Fruit fly (Drosophila melanogaster) whole organism, embryonic: ENCODE results near the gene CG3339.

Experiments used
- Aef1 ChIP-seq: fragments of 200-800 bp; sonication (Bioruptor generic); IDR thresholded peaks from 3 replicates; pipeline ENCODE4 v1.3.6; 2022; ENCODE audit warnings: missing biosample characterization, missing genetic modification characterization
- Atf6 ChIP-seq: fragments of 200-800 bp; sonication (Bioruptor generic); IDR thresholded peaks from 2 replicates; pipeline ENCODE4 v1.3.6; 2022; ENCODE audit warnings: missing biosample characterization, missing genetic modification characterization
- Bdp1 ChIP-seq: fragments of 200-800 bp; sonication (Bioruptor generic); optimal IDR thresholded peaks from 3 replicates; lab custom pipeline; 2016; ENCODE audit warnings: missing biosample characterization, missing genetic modification characterization
- CG10209 ChIP-seq: fragments of 200-800 bp; sonication (Bioruptor generic); optimal IDR thresholded peaks from 3 replicates; lab custom pipeline; 2017; ENCODE audit warnings: missing biosample characterization, mild to moderate bottlenecking, missing genetic modification characterization, missing genetic modification reagents
- CG10366 ChIP-seq: fragments of 200-800 bp; sonication (Bioruptor generic); IDR thresholded peaks from 2 replicates; pipeline ENCODE4 v1.3.6; 2022; ENCODE audit warnings: missing biosample characterization, missing genetic modification characterization
- CG11696 ChIP-seq: fragments of 200-800 bp; sonication (Bioruptor generic); IDR thresholded peaks from 2 replicates; pipeline ENCODE4 v1.3.6; 2022; ENCODE audit warnings: missing biosample characterization, missing genetic modification characterization
- CG12769 ChIP-seq: fragments of 200-800 bp; sonication (Bioruptor generic); optimal IDR thresholded peaks from 2 replicates; lab custom pipeline; 2019; ENCODE audit warnings: missing biosample characterization, mild to moderate bottlenecking, missing genetic modification characterization, moderate library complexity
- CG13624 ChIP-seq: fragments of 200-800 bp; sonication (Bioruptor generic); optimal IDR thresholded peaks from 2 replicates; lab custom pipeline; 2016; ENCODE audit warnings: missing biosample characterization, missing genetic modification characterization
- CG13775 ChIP-seq: fragments of 200-800 bp; sonication (Bioruptor generic); optimal IDR thresholded peaks from 3 replicates; lab custom pipeline; 2017; ENCODE audit warnings: missing biosample characterization, mild to moderate bottlenecking, missing genetic modification characterization
- CG14710 ChIP-seq: fragments of 200-800 bp; sonication (Bioruptor generic); optimal IDR thresholded peaks from 3 replicates; lab custom pipeline; 2019; ENCODE audit warnings: missing biosample characterization, mild to moderate bottlenecking, missing genetic modification characterization, moderate library complexity
- CG15479 ChIP-seq: fragments of 200-800 bp; sonication (Bioruptor generic); optimal IDR thresholded peaks from 3 replicates; lab custom pipeline; 2019; ENCODE audit warnings: missing biosample characterization, mild to moderate bottlenecking, missing genetic modification characterization, moderate library complexity
- CG18011 ChIP-seq: fragments of 200-800 bp; sonication (Bioruptor generic); optimal IDR thresholded peaks from 2 replicates; lab custom pipeline; 2017; ENCODE audit warnings: missing biosample characterization, missing genetic modification characterization, mild to moderate bottlenecking, moderate library complexity, missing genotype
- CG18476 ChIP-seq: fragments of 200-800 bp; sonication (Bioruptor generic); optimal IDR thresholded peaks from 2 replicates; lab custom pipeline; 2016; ENCODE audit warnings: missing biosample characterization, mild to moderate bottlenecking, missing genetic modification characterization
- CG18619 ChIP-seq: fragments of 200-800 bp; sonication (Bioruptor generic); optimal IDR thresholded peaks from 3 replicates; lab custom pipeline; 2017; ENCODE audit warnings: missing biosample characterization, mild to moderate bottlenecking, missing genetic modification characterization
- CG2678 ChIP-seq: fragments of 200-800 bp; sonication (Bioruptor generic); optimal IDR thresholded peaks from 3 replicates; lab custom pipeline; 2019; ENCODE audit warnings: missing biosample characterization, mild to moderate bottlenecking, missing genetic modification characterization, moderate library complexity
- CG31441 ChIP-seq: fragments of 200-800 bp; sonication (Bioruptor generic); IDR thresholded peaks from 2 replicates; pipeline ENCODE4 v1.3.6; 2022; ENCODE audit warnings: missing biosample characterization, missing genetic modification characterization
- CG34224 ChIP-seq: fragments of 200-800 bp; sonication (Bioruptor generic); IDR thresholded peaks from 3 replicates; pipeline ENCODE4 v1.3.6; 2022; ENCODE audit warnings: missing biosample characterization, missing genetic modification characterization; ENCODE audit not compliant: partially characterized antibody
- CG6175 ChIP-seq: fragments of 200-800 bp; sonication (Bioruptor generic); IDR thresholded peaks from 3 replicates; pipeline ENCODE4 v1.3.6; 2022; ENCODE audit warnings: missing biosample characterization, missing genetic modification characterization
- CG8290 ChIP-seq, 3 experiments: fragments of 200-800 bp; sonication (Bioruptor generic); optimal IDR thresholded peaks; 2 replicates each; lab custom pipeline; 2016 to 2019; ENCODE audit warnings: missing biosample characterization in 3 of 3, missing genetic modification characterization in 3 of 3, mild to moderate bottlenecking in 2 of 3, moderate library complexity in 1 of 3
- CG8765 ChIP-seq: fragments of 200-800 bp; sonication (Bioruptor generic); IDR thresholded peaks from 2 replicates; pipeline ENCODE4 v1.3.6; 2022; ENCODE audit warnings: missing biosample characterization, missing genetic modification characterization
- CG8924 ChIP-seq: fragments of 200-800 bp; optimal IDR thresholded peaks from 3 replicates; lab custom pipeline; 2019; ENCODE audit warnings: missing biosample characterization, mild to moderate bottlenecking, missing genetic modification characterization, moderate library complexity
- CG9437 ChIP-seq: fragments of 200-800 bp; sonication (Bioruptor generic); optimal IDR thresholded peaks from 2 replicates; lab custom pipeline; 2018; ENCODE audit warnings: missing biosample characterization, mild to moderate bottlenecking, missing genetic modification characterization
- CHES-1-like ChIP-seq: fragments of 200-800 bp; sonication (Bioruptor generic); optimal IDR thresholded peaks from 2 replicates; lab custom pipeline; 2016; ENCODE audit warnings: missing biosample characterization, missing genetic modification characterization
- CTCF ChIP-seq: fragments of 200-800 bp; sonication (Bioruptor generic); optimal IDR thresholded peaks from 2 replicates; lab custom pipeline; 2017; ENCODE audit warnings: missing biosample characterization, mild to moderate bottlenecking, missing genetic modification characterization, moderate library complexity
- CrebB ChIP-seq: fragments of 200-800 bp; sonication (Bioruptor generic); optimal IDR thresholded peaks from 3 replicates; lab custom pipeline; 2018; ENCODE audit warnings: missing biosample characterization, mild to moderate bottlenecking, missing genetic modification characterization
- Gsc ChIP-seq: fragments of 200-800 bp; sonication (Bioruptor generic); IDR thresholded peaks from 2 replicates; pipeline ENCODE4 v1.3.6; 2022; ENCODE audit warnings: missing biosample characterization, missing genetic modification characterization
- NFAT ChIP-seq: fragments of 200-800 bp; sonication (Bioruptor generic); IDR thresholded peaks from 2 replicates; pipeline ENCODE4 v1.3.6; 2022; ENCODE audit warnings: missing biosample characterization, missing genetic modification characterization
- NfI ChIP-seq: fragments of 200-800 bp; sonication (Bioruptor generic); optimal IDR thresholded peaks from 3 replicates; lab custom pipeline; 2018; ENCODE audit warnings: missing biosample characterization, mild to moderate bottlenecking, missing genetic modification characterization, moderate library complexity
- Opbp ChIP-seq: fragments of 200-800 bp; sonication (Bioruptor generic); IDR thresholded peaks from 3 replicates; pipeline ENCODE4 v1.3.6; 2022; ENCODE audit warnings: missing biosample characterization, missing genetic modification characterization; ENCODE audit not compliant: partially characterized antibody
- Rfx ChIP-seq: fragments of 200-800 bp; sonication (Bioruptor generic); IDR thresholded peaks from 2 replicates; pipeline ENCODE4 v1.3.6; 2022; ENCODE audit warnings: missing biosample characterization, missing genetic modification characterization
- Ssrp ChIP-seq: fragments of 200-800 bp; sonication (Bioruptor generic); optimal IDR thresholded peaks from 2 replicates; lab custom pipeline; 2018; ENCODE audit warnings: missing biosample characterization, mild to moderate bottlenecking, missing genetic modification characterization, moderate library complexity
- ac ChIP-seq: fragments of 200-800 bp; sonication (Bioruptor generic); optimal IDR thresholded peaks from 3 replicates; lab custom pipeline; 2017; ENCODE audit warnings: missing biosample characterization, mild to moderate bottlenecking, missing genetic modification characterization
- az2 ChIP-seq: fragments of 200-800 bp; sonication (Bioruptor generic); optimal IDR thresholded peaks from 3 replicates; lab custom pipeline; 2016; ENCODE audit warnings: missing biosample characterization, missing genetic modification characterization
- dan ChIP-seq: fragments of 200-800 bp; sonication (Bioruptor generic); IDR thresholded peaks from 2 replicates; pipeline ENCODE4 v1.3.6; 2022; ENCODE audit warnings: missing biosample characterization, missing genetic modification characterization
- emc ChIP-seq: fragments of 200-800 bp; sonication (Bioruptor generic); optimal IDR thresholded peaks from 2 replicates; lab custom pipeline; 2016; ENCODE audit warnings: missing biosample characterization, missing genetic modification characterization
- grn ChIP-seq: fragments of 200-800 bp; sonication (Bioruptor generic); optimal IDR thresholded peaks from 3 replicates; lab custom pipeline; 2017; ENCODE audit warnings: missing biosample characterization, missing genetic modification characterization
- gt ChIP-seq: fragments of 200-800 bp; sonication (Bioruptor generic); IDR thresholded peaks from 2 replicates; pipeline ENCODE4 v1.3.6; 2022; ENCODE audit warnings: missing biosample characterization, missing genetic modification characterization
- hbn ChIP-seq: fragments of 200-800 bp; sonication (Bioruptor generic); IDR thresholded peaks from 2 replicates; pipeline ENCODE4 v1.3.6; 2022; ENCODE audit warnings: missing biosample characterization, missing genetic modification characterization; ENCODE audit not compliant: partially characterized antibody
- jumu ChIP-seq: fragments of 200-800 bp; sonication (Bioruptor generic); optimal IDR thresholded peaks from 3 replicates; lab custom pipeline; 2016; ENCODE audit warnings: missing biosample characterization, missing genetic modification characterization
- knrl ChIP-seq: fragments of 200-800 bp; sonication (Bioruptor generic); IDR thresholded peaks from 3 replicates; pipeline ENCODE4 v1.3.6; 2022; ENCODE audit warnings: missing biosample characterization, missing genetic modification characterization; ENCODE audit not compliant: partially characterized antibody
- lilli ChIP-seq: fragments of 200-800 bp; sonication (Bioruptor generic); optimal IDR thresholded peaks from 3 replicates; lab custom pipeline; 2016; ENCODE audit warnings: missing biosample characterization, missing genetic modification characterization
- lola ChIP-seq, 3 experiments: fragments of >200 bp in 2 of 3; fragments of 200-800 bp in 1 of 3; sonication (Bioruptor generic) in 1 of 3; optimal IDR thresholded peaks; 2 replicates each; lab custom pipeline; 2017 to 2019; ENCODE audit warnings: missing biosample characterization in 3 of 3, missing genetic modification characterization in 3 of 3, mild to moderate bottlenecking in 1 of 3, moderate library complexity in 1 of 3
- org-1 ChIP-seq: fragments of 200-800 bp; sonication (Bioruptor generic); optimal IDR thresholded peaks from 2 replicates; lab custom pipeline; 2017; ENCODE audit warnings: missing biosample characterization, missing genetic modification characterization
- ranshi ChIP-seq: fragments of 200-800 bp; sonication (Bioruptor generic); IDR thresholded peaks from 2 replicates; pipeline ENCODE4 v1.3.6; 2022; ENCODE audit warnings: missing biosample characterization, missing genetic modification characterization
- rib ChIP-seq: fragments of 200-800 bp; sonication (Bioruptor generic); IDR thresholded peaks from 2 replicates; pipeline ENCODE4 v1.3.6; 2022; ENCODE audit warnings: missing biosample characterization, missing genetic modification characterization
- sob ChIP-seq: fragments of 200-800 bp; sonication (Bioruptor generic); IDR thresholded peaks from 2 replicates; pipeline ENCODE4 v1.3.6; 2022; ENCODE audit warnings: missing biosample characterization, missing genetic modification characterization
- stwl ChIP-seq: fragments of 200-800 bp; sonication (Bioruptor generic); optimal IDR thresholded peaks from 3 replicates; lab custom pipeline; 2018; ENCODE audit warnings: missing biosample characterization, mild to moderate bottlenecking, missing genetic modification characterization, moderate library complexity
- toy ChIP-seq: fragments of 200-800 bp; sonication (Bioruptor generic); IDR thresholded peaks from 2 replicates; pipeline ENCODE4 v1.3.6; 2022; ENCODE audit warnings: missing biosample characterization, missing genetic modification characterization
- unpg ChIP-seq: fragments of 200-800 bp; sonication (Bioruptor generic); optimal IDR thresholded peaks from 3 replicates; lab custom pipeline; 2018; ENCODE audit warnings: missing biosample characterization, mild to moderate bottlenecking, missing genetic modification characterization, moderate library complexity
- vvl ChIP-seq: fragments of 200-800 bp; sonication (Bioruptor generic); IDR thresholded peaks from 2 replicates; pipeline ENCODE4 v1.3.6; 2022; ENCODE audit warnings: missing biosample characterization, missing genetic modification characterization
- zfh1 ChIP-seq: fragments of 200-800 bp; sonication (Bioruptor generic); IDR thresholded peaks from 3 replicates; pipeline ENCODE4 v1.3.6; 2022; ENCODE audit warnings: missing biosample characterization, missing genetic modification characterization

CG3339 gene

dm6 chr3R:27289638-27290037, 32.5 kb downstream of the CG3339 start (continued):
- TF ChIP-seq ranshi (GFP tag; lab: Robert Waterston, UW) (peak; percentile 34; the same call in 1 of the 2 replicates), CG18476 (GFP tag; lab: Kevin White, UChicago) (peak; percentile 21), stwl (tag; lab: Kevin White, UChicago) (no peak), CG9437 (GFP tag; lab: Kevin White, UChicago) (no peak), CG18619 (no peak), vvl (peak; percentile 72), CTCF (GFP tag; lab: Kevin White, UChicago) (no peak), hbn (GFP tag; lab: Robert Waterston, UW) (no peak), CG13775 (no peak), Gsc (GFP tag; lab: Robert Waterston, UW) (no peak), Bdp1 (GFP tag; lab: Kevin White, UChicago) (no peak), CG10366 (no peak), CG13624 (GFP tag; lab: Kevin White, UChicago) (peak; percentile 39), unpg (GFP tag; lab: Kevin White, UChicago) (peak; percentile 54), Rfx (GFP tag; lab: Robert Waterston, UW) (peak; percentile 75), CG8924 (tag; lab: Kevin White, UChicago) (peak; percentile 37), CG11696 (GFP tag; lab: Robert Waterston, UW) (0 out of 2 replicates have a peak, but pooled peaks have one; percentile 22), lola (GFP tag; optimal IDR thresholded peaks at IDR 0.05; lab: Kevin White, UChicago) (peak in 1 of 3 experiments; percentile 37), grn (GFP tag; lab: Kevin White, UChicago) (no peak), sob (GFP tag; lab: Robert Waterston, UW) (peak; percentile 51), ac (no peak), rib (GFP tag; lab: Robert Waterston, UW) (no peak), Aef1 (peak; percentile 40; the same call in 1 of the 3 replicates), Atf6 (GFP tag; lab: Robert Waterston, UW) (0 out of 2 replicates have a peak, but pooled peaks have one; percentile 24), CG18011 (GFP tag; lab: Kevin White, UChicago) (no peak), CG31441 (GFP tag; lab: Robert Waterston, UW) (peak; percentile 22; the same call in 1 of the 2 replicates), dan (no peak), knrl (GFP tag; lab: Robert Waterston, UW) (no peak), Ssrp (tag; lab: Kevin White, UChicago) (peak; percentile 25), emc (GFP tag; lab: Kevin White, UChicago) (no peak), gt (no peak), CHES-1-like (no peak), CG6175 (GFP tag; lab: Robert Waterston, UW) (no peak), jumu (GFP tag; lab: Kevin White, UChicago) (no peak), CG10209 (GFP tag; lab: Kevin White, UChicago) (peak; percentile 14), CG2678 (tag; lab: Kevin White, UChicago) (peak; percentile 69), CG34224 (no peak), zfh1 (GFP tag; lab: Robert Waterston, UW) (peak; percentile 62; the same call in 1 of the 3 replicates), NFAT (GFP tag; lab: Robert Waterston, UW) (peak; percentile 38; the same call in 1 of the 2 replicates), CG8765 (GFP tag; lab: Robert Waterston, UW) (peak; percentile 30; the same call in 1 of the 2 replicates), CG14710 (peak; percentile 17), CG15479 (GFP tag; lab: Kevin White, UChicago) (no peak), CG12769 (peak; percentile 63), NfI (peak; percentile 29), az2 (GFP tag; lab: Kevin White, UChicago) (peak; percentile 34), toy (GFP tag; lab: Robert Waterston, UW) (no peak), org-1 (no peak), lilli (GFP tag; lab: Kevin White, UChicago) (peak; percentile 37), Opbp (no peak), CrebB (peak; percentile 26), CG8290 (GFP tag; optimal IDR thresholded peaks at IDR 0.05; lab: Kevin White, UChicago) (peak; percentile 7), CG8290 (tag; optimal IDR thresholded peaks at IDR 0.05; lab: Kevin White, UChicago) (peak in 1 of 2 experiments; percentile 56)
